Worm (Caenorhabditis elegans) whole organism, L4 larva: Measurements from ENCODE around the gene R02E12.4.

ENCODE experiments used
- D1046.2 ChIP-seq: fragments of 200-800 bp; sonication (Bioruptor generic); IDR thresholded peaks from 2 replicates; pipeline ENCODE4 v1.3.6; 2022; ENCODE audit warnings: missing genetic modification characterization, missing compliant biosample characterization
- F44E2.7 ChIP-seq: fragments of 200-800 bp; sonication (Bioruptor generic); IDR thresholded peaks from 2 replicates; pipeline ENCODE4 v2.1.2; 2022; ENCODE audit warnings: missing genetic modification characterization, missing compliant biosample characterization
- R02D3.7 ChIP-seq: fragments of 150-350 bp; sonication (generic microtip); optimal IDR thresholded peaks from 3 replicates; lab custom pipeline; 2014; ENCODE audit warnings: missing biosample characterization, missing genetic modification characterization
- Y105C5A.15 ChIP-seq: fragments of 200-800 bp; sonication (Bioruptor generic); IDR thresholded peaks from 2 replicates; pipeline ENCODE4 v1.3.6; 2022; ENCODE audit warnings: missing genetic modification characterization, missing compliant biosample characterization
- Y48G9A.11 ChIP-seq: fragments of 200-800 bp; sonication (Bioruptor generic); IDR thresholded peaks from 2 replicates; pipeline ENCODE4 v1.3.6; 2022; ENCODE audit warnings: missing genetic modification reagents, missing genetic modification characterization, missing compliant biosample characterization
- aha-1 ChIP-seq: fragments of 150-350 bp; peaks from one replicate; lab custom pipeline; 2014; ENCODE audit warnings: missing biosample characterization, missing genetic modification characterization
- ama-1 ChIP-seq: fragments of 150-350 bp; optimal IDR thresholded peaks from 2 replicates; lab custom pipeline; 2014; ENCODE audit warnings: inconsistent platforms, mixed read lengths
- arid-1 ChIP-seq: fragments of 200-800 bp; sonication (Bioruptor generic); conservative IDR thresholded peaks from 2 replicates; pipeline ENCODE4 v1.3.6; 2022; ENCODE audit warnings: missing genetic modification reagents, missing genetic modification characterization, missing compliant biosample characterization
- ceh-28 ChIP-seq: fragments of 150-350 bp; optimal IDR thresholded peaks from 2 replicates; lab custom pipeline; 2014; ENCODE audit warnings: missing biosample characterization, missing genetic modification reagents, missing genetic modification characterization
- ceh-32 ChIP-seq: sonication (generic microtip); optimal IDR thresholded peaks from 2 replicates; lab custom pipeline; 2016; ENCODE audit warnings: mild to moderate bottlenecking, missing genetic modification characterization, missing compliant biosample characterization; ENCODE audit not compliant: poor library complexity
- daf-8 ChIP-seq: fragments of 200-800 bp; sonication (Bioruptor generic); IDR thresholded peaks from 2 replicates; pipeline ENCODE4 v1.3.6; 2022; ENCODE audit warnings: missing genetic modification characterization, missing compliant biosample characterization
- duxl-1 ChIP-seq: sonication (generic microtip); optimal IDR thresholded peaks from 2 replicates; lab custom pipeline; 2016; ENCODE audit warnings: mild to moderate bottlenecking, missing genetic modification characterization, moderate library complexity, missing compliant biosample characterization; ENCODE audit not compliant: poor library complexity
- dve-1 ChIP-seq: sonication (generic microtip); optimal IDR thresholded peaks from 2 replicates; lab custom pipeline; 2017; ENCODE audit warnings: antibody characterized with exemption, mild to moderate bottlenecking, missing genetic modification characterization, missing compliant biosample characterization; ENCODE audit not compliant: insufficient read depth
- egl-27 ChIP-seq: sonication (generic microtip); optimal IDR thresholded peaks from 3 replicates; lab custom pipeline; 2017; ENCODE audit warnings: missing biosample characterization, missing genetic modification reagents, missing genetic modification characterization
- egl-43 ChIP-seq: fragments of 200-800 bp; sonication (Bioruptor generic); IDR thresholded peaks from 2 replicates; pipeline ENCODE4 v1.3.6; 2022; ENCODE audit warnings: missing genetic modification reagents, missing genetic modification characterization, missing compliant biosample characterization
- hlh-11 ChIP-seq: fragments of 200-800 bp; sonication (Bioruptor generic); optimal IDR thresholded peaks from 2 replicates; lab custom pipeline; 2018; ENCODE audit warnings: mild to moderate bottlenecking, missing genetic modification characterization, missing compliant biosample characterization
- hlh-30 ChIP-seq: sonication (generic microtip); optimal IDR thresholded peaks from 2 replicates; lab custom pipeline; 2017; ENCODE audit warnings: antibody characterized with exemption, mild to moderate bottlenecking, missing genetic modification characterization, missing compliant biosample characterization; ENCODE audit not compliant: insufficient read depth
- hmg-1.1 ChIP-seq: fragments of 200-800 bp; sonication (Bioruptor generic); IDR thresholded peaks from 2 replicates; pipeline ENCODE4 v1.3.6; 2022; ENCODE audit warnings: missing genetic modification reagents, missing genetic modification characterization, missing compliant biosample characterization
- jun-1 ChIP-seq: fragments of 150-350 bp; optimal IDR thresholded peaks from 2 replicates; lab custom pipeline; 2014; ENCODE audit warnings: missing biosample characterization, missing genetic modification reagents, missing genetic modification characterization
- lim-7 ChIP-seq: fragments of 200-800 bp; sonication (Bioruptor generic); IDR thresholded peaks from 2 replicates; pipeline ENCODE4 v1.3.6; 2022; ENCODE audit warnings: missing genetic modification characterization, missing compliant biosample characterization
- lin-38 ChIP-seq: fragments of 200-800 bp; sonication (Bioruptor generic); IDR thresholded peaks from 2 replicates; pipeline ENCODE4 v1.3.6; 2022; ENCODE audit warnings: missing genetic modification reagents, missing genetic modification characterization, missing compliant biosample characterization
- lsy-2 ChIP-seq, 2 experiments: fragments of 150-350 bp in 1 of 2; sonication (generic microtip) in 1 of 2; optimal IDR thresholded peaks; 2 replicates each; lab custom pipeline; 2014 to 2017; ENCODE audit warnings: missing biosample characterization in 2 of 2, missing genetic modification characterization in 2 of 2
- mdt-29 ChIP-seq: fragments of 200-800 bp; sonication (Bioruptor generic); IDR thresholded peaks from 2 replicates; pipeline ENCODE4 v1.3.6; 2022; ENCODE audit warnings: missing genetic modification reagents, missing genetic modification characterization, missing compliant biosample characterization
- mep-1 ChIP-seq: fragments of 150-350 bp; sonication (generic microtip); optimal IDR thresholded peaks from 3 replicates; lab custom pipeline; 2014; ENCODE audit warnings: missing biosample characterization, missing genetic modification characterization
- nhr-102 ChIP-seq: sonication (generic microtip); optimal IDR thresholded peaks from 2 replicates; lab custom pipeline; 2016; ENCODE audit warnings: mild to moderate bottlenecking, missing genetic modification characterization, moderate library complexity, missing compliant biosample characterization
- nhr-28 ChIP-seq: fragments of 150-350 bp; optimal IDR thresholded peaks from 2 replicates; lab custom pipeline; 2014; ENCODE audit warnings: missing biosample characterization, missing genetic modification characterization
- nhr-48 ChIP-seq: sonication (generic microtip); optimal IDR thresholded peaks from 2 replicates; lab custom pipeline; 2016; ENCODE audit warnings: mild to moderate bottlenecking, missing genetic modification characterization, missing compliant biosample characterization
- nhr-6 ChIP-seq: fragments of 150-350 bp; optimal IDR thresholded peaks from 2 replicates; lab custom pipeline; 2014; ENCODE audit warnings: missing biosample characterization, missing genetic modification characterization
- php-3 ChIP-seq: fragments of 200-800 bp; sonication (Bioruptor generic); IDR thresholded peaks from 2 replicates; pipeline ENCODE4 v1.3.6; 2022; ENCODE audit warnings: missing genetic modification reagents, missing genetic modification characterization, missing compliant biosample characterization
- tra-1 ChIP-seq: fragments of 200-800 bp; sonication (Bioruptor generic); IDR thresholded peaks from 2 replicates; pipeline ENCODE4 v1.3.6; 2022; ENCODE audit warnings: missing genetic modification reagents, missing genetic modification characterization, missing compliant biosample characterization
- unc-62 ChIP-seq, 3 experiments: fragments of 150-350 bp in 1 of 3; sonication (generic microtip); optimal IDR thresholded peaks in 2 of 3; peaks in 1 of 3; 1 replicate in 1 of 3; 2 replicates in 2 of 3; lab custom pipeline; 2014 to 2017; ENCODE audit warnings: missing biosample characterization in 3 of 3, missing genetic modification characterization in 3 of 3, missing genetic modification reagents in 3 of 3, missing genotype in 1 of 3
- zfp-2 ChIP-seq: sonication (generic microtip); optimal IDR thresholded peaks from 2 replicates; lab custom pipeline; 2016; ENCODE audit warnings: mild to moderate bottlenecking, missing genetic modification characterization, missing compliant biosample characterization
- zip-2 ChIP-seq: fragments of 150-350 bp; optimal IDR thresholded peaks from 2 replicates; lab custom pipeline; 2014; ENCODE audit warnings: missing biosample characterization, missing genetic modification characterization
- ztf-11 ChIP-seq: fragments of 150-350 bp; optimal IDR thresholded peaks from 2 replicates; lab custom pipeline; 2014; ENCODE audit warnings: missing biosample characterization, missing genetic modification characterization

R02E12.4 gene

ce11 chrX:3974160-3974559 is 31.0 kb upstream of the R02E12.4 start:
- TF ChIP-seq duxl-1 (no peak), hmg-1.1 (GFP tag; lab: Robert Waterston, UW) (no peak), hlh-30 (tag; lab: Kevin White, UChicago) (peak; percentile 9), D1046.2 (GFP tag; lab: Robert Waterston, UW) (no peak), Y105C5A.15 (GFP tag; lab: Robert Waterston, UW) (no peak), Y48G9A.11 (GFP tag; lab: Robert Waterston, UW) (no peak), daf-8 (GFP tag; lab: Robert Waterston, UW) (no peak), ama-1 (lab: Kevin White, UChicago) (no peak), mdt-29 (no peak), hlh-11 (tag; lab: Kevin White, UChicago) (peak; percentile 38), unc-62 (GFP tag; optimal IDR thresholded peaks at IDR 0.05 in 1 of 2; lab: Kevin White, UChicago) (peak in 1 of 2 experiments; percentile 83), unc-62 (tag; optimal IDR thresholded peaks at IDR 0.05; lab: Kevin White, UChicago) (no peak), egl-27 (no peak)

DNA sequence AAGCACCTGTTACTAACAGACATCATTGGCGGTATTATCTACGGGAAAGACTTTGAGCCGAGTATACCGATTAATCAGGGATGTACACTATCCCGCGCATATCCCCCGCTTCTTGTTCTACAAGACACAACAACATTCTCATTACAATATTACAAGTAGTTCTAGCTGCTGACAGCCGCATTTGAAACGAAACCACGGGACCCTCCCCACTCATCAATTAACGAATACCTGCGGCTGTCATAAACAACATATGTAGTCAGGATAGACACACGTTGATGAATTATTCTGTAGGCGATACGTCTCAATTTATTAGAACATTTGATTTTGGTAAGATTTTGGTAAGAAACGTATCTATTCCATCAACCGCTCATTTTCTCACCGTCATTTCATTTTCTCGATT is 28.4 kb upstream of the R02E12.4 start:
- TF ChIP-seq ztf-11 (no peak), aha-1 (peak; percentile 20), duxl-1 (no peak), unc-62 (GFP tag; optimal IDR thresholded peaks at IDR 0.05 in 1 of 2; lab: Kevin White, UChicago) (peak in 1 of 2 experiments; percentile 11), unc-62 (tag; optimal IDR thresholded peaks at IDR 0.05; lab: Kevin White, UChicago) (no peak), lim-7 (GFP tag; lab: Robert Waterston, UW) (no peak)

DNA sequence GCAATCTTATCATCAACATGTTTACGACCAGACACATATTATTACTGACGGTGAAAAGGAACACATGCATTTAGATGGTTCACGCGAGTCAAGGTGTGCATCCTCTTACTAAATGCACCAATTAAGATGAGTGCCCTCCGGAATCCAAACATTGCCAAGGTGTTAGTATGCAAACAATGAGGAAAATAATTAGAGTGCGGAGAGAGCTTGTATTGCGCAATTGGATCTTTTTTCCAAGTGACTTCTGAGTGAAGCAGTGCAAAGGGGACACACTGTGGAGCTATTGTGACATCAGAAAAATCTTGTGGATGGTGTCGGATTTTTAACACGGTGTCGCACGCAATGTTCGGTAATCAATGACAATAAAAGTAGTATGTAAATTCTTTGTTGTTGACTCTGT is 27.8 kb upstream of the R02E12.4 start:
- TF ChIP-seq mep-1 (tag; lab: Kevin White, UChicago) (no peak), R02D3.7 (no peak), egl-43 (GFP tag; lab: Robert Waterston, UW) (no peak), lsy-2 (tag; optimal IDR thresholded peaks at IDR 0.05; lab: Kevin White, UChicago) (no peak), F44E2.7 (GFP tag; lab: Robert Waterston, UW) (no peak), arid-1 (no peak), lin-38 (GFP tag; lab: Robert Waterston, UW) (no peak), zfp-2 (tag; lab: Kevin White, UChicago) (no peak), ceh-32 (no peak), zip-2 (tag; lab: Kevin White, UChicago) (no peak), nhr-28 (tag; lab: Kevin White, UChicago) (no peak), tra-1 (GFP tag; lab: Robert Waterston, UW) (no peak), egl-27 (no peak), nhr-102 (tag; lab: Kevin White, UChicago) (no peak), nhr-48 (no peak)

DNA sequence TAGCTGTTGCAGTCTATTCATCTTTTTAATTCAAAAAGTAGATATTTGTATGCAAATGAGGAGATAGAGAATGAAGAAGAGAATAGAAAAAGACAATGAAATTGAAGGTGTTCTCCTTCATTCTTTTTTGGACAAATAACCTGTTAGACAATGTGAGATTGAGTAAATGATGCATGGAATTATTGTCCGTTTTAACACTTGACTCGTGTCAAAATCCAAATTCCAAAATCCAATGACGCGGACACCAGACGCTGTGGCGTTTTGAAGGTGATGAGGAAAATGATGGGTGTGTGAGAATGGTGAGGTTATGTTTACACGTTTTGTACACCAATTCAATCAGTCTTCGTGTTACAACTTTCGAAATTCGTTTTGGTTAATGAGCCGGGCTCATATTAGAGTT is 26.0 kb upstream of the R02E12.4 start:
- TF ChIP-seq aha-1 (peak; percentile 56), dve-1 (tag; lab: Kevin White, UChicago) (no peak), duxl-1 (no peak), php-3 (no peak), nhr-28 (tag; lab: Kevin White, UChicago) (no peak), unc-62 (GFP tag; optimal IDR thresholded peaks at IDR 0.05 in 1 of 2; lab: Kevin White, UChicago) (peak in 1 of 2 experiments; percentile 53), unc-62 (tag; optimal IDR thresholded peaks at IDR 0.05; lab: Kevin White, UChicago) (no peak), jun-1 (no peak)
- TF ChIP-seq, all 104 proteins: peak for 2

- no peak for TF ChIP-seq ceh-28 (tag; lab: Kevin White, UChicago)
- TF ChIP-seq nhr-6: peak; percentile 51
- TF ChIP-seq, all 104 proteins: peak for 1
These were observed 22.7 kb upstream of the R02E12.4 start for ce11 chrX:3982370-3982769.
